Fruit fly (Drosophila melanogaster): ENCODE data around the gene CG44013.

DNA sequence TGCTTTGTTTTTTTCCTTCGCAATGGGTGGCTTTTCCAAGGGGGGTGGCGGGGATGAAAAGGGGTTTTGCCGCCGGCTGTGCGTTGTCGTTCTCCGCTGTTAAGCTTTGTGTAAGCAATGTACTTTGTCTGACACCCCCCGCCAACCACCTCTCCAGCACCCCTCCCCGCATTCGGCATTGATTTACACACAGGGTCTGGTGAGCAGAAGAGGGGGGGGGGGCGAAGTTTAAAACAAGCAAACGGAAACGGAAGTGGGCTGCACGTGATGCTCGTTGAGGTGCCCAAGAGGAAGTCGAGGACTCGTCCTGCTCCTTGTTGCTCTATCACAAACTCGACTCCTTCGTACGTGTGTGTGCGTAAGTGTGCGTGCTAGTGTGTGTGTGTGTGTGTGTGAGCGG lies 7.4 kb upstream of the CG44013 start:
- TF ChIP-seq CG11617 (GFP tag; optimal IDR thresholded peaks at IDR 0.05) (no peak), cic (GFP tag; optimal IDR thresholded peaks at IDR 0.05) (no peak), Crg-1 (GFP tag; optimal IDR thresholded peaks at IDR 0.05) (no peak)
